Worm (Caenorhabditis elegans) whole organism, midembryonic: ENCODE data around the gene tex-2.

ENCODE experiments used
- T22C8.4 ChIP-seq: fragments of 200-800 bp; sonication (Bioruptor generic); IDR thresholded peaks from 2 replicates; pipeline ENCODE4 v1.3.6; 2022; ENCODE audit warnings: missing genetic modification characterization, missing compliant biosample characterization
- cog-1 ChIP-seq: sonication (generic microtip); optimal IDR thresholded peaks from 2 replicates; lab custom pipeline; 2016; ENCODE audit warnings: missing genetic modification characterization, missing compliant biosample characterization
- flt-1 ChIP-seq: fragments of 200-800 bp; sonication (Bioruptor generic); IDR thresholded peaks from 2 replicates; pipeline ENCODE4 v1.3.6; 2022; ENCODE audit warnings: missing genetic modification characterization, missing compliant biosample characterization
- klf-2 ChIP-seq: fragments of 200-800 bp; sonication (Bioruptor generic); conservative IDR thresholded peaks from 2 replicates; pipeline ENCODE4 v1.3.6; 2022; ENCODE audit warnings: missing genetic modification reagents, missing genetic modification characterization, missing compliant biosample characterization
- med-1 ChIP-seq: sonication (generic microtip); optimal IDR thresholded peaks from 2 replicates; lab custom pipeline; 2017; ENCODE audit warnings: missing genetic modification characterization, mild to moderate bottlenecking, missing compliant biosample characterization, antibody characterized with exemption, missing genetic modification reagents; ENCODE audit not compliant: insufficient read depth
- ref-1 ChIP-seq: fragments of 200-800 bp; sonication (Bioruptor generic); conservative IDR thresholded peaks from 2 replicates; pipeline ENCODE4 v1.3.6; 2022; ENCODE audit warnings: missing genetic modification reagents, missing genetic modification characterization, missing compliant biosample characterization
- tab-1 ChIP-seq: fragments of 200-800 bp; sonication (Bioruptor generic); IDR thresholded peaks from 2 replicates; pipeline ENCODE4 v1.3.6; 2022; ENCODE audit warnings: missing genetic modification characterization, missing compliant biosample characterization
- ztf-23 ChIP-seq: fragments of 200-800 bp; sonication (Bioruptor generic); IDR thresholded peaks from 2 replicates; pipeline ENCODE4 v1.3.6; 2022; ENCODE audit warnings: missing genetic modification reagents, missing genetic modification characterization, missing compliant biosample characterization
- ztf-29 ChIP-seq: fragments of 200-800 bp; sonication (Bioruptor generic); IDR thresholded peaks from 2 replicates; pipeline ENCODE4 v1.3.6; 2022; ENCODE audit warnings: missing genetic modification reagents, missing genetic modification characterization, missing compliant biosample characterization

Gene tex-2

ce11 chrII:5831373-5831772 is 42.0 kb downstream of the tex-2 start:
- TF ChIP-seq tab-1 (GFP tag; lab: Robert Waterston, UW) (no peak), ztf-23 (GFP tag; lab: Robert Waterston, UW) (no peak), med-1 (GFP tag; lab: Kevin White, UChicago) (no peak), flt-1 (no peak), cog-1 (tag; lab: Kevin White, UChicago) (no peak), T22C8.4 (GFP tag; lab: Robert Waterston, UW) (no peak), ztf-29 (no peak), klf-2 (GFP tag; lab: Robert Waterston, UW) (no peak), ref-1 (no peak)

- TF ChIP-seq T22C8.4 (GFP tag; lab: Robert Waterston, UW) = no peak
- TF ChIP-seq ztf-23 (GFP tag; lab: Robert Waterston, UW) = no peak
- TF ChIP-seq flt-1 = no peak
- no peak for TF ChIP-seq ref-1
- TF ChIP-seq ztf-29 = no peak
Observed at ce11 chrII:5829940-5830424, 43.4 kb downstream of the tex-2 start, which contains the start of gene col-74. TSS of gene col-74 (plus strand) at chrII:5830374.

DNA sequence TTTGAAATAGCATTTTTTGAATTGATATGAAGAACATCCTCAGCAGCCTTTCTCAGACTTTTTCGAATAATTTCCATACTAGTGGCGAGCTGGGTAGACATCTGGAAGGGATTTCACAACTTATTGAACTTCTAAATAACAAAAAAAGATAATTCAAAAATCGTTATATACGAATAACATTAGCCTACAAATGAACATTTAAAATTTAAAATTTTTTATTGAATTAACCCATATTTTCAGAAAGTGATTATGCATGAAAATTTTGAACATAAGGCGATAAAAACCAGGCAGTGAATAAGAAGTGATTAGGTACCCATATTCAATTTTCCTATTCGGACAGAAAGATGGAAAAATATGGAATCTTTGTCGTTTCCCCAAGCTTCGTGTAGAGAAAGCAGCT is 44.9 kb downstream of the tex-2 start, which contains the start of gene ZK1248.11:
ZK1248.11 (minus strand) TSS at position 101 of the 400 bp plus-strand sequence.
- no peak for TF ChIP-seq klf-2 (GFP tag; lab: Robert Waterston, UW)
- TF ChIP-seq ztf-29 = no peak
- no peak for TF ChIP-seq T22C8.4 (GFP tag; lab: Robert Waterston, UW)
- no peak for TF ChIP-seq tab-1 (GFP tag; lab: Robert Waterston, UW)
- TF ChIP-seq ztf-23 (GFP tag; lab: Robert Waterston, UW) = no peak
- no peak for TF ChIP-seq ref-1
- TF ChIP-seq flt-1 = no peak
- TF ChIP-seq med-1 (GFP tag; lab: Kevin White, UChicago) = no peak
- TF ChIP-seq cog-1 (tag; lab: Kevin White, UChicago) = no peak

DNA sequence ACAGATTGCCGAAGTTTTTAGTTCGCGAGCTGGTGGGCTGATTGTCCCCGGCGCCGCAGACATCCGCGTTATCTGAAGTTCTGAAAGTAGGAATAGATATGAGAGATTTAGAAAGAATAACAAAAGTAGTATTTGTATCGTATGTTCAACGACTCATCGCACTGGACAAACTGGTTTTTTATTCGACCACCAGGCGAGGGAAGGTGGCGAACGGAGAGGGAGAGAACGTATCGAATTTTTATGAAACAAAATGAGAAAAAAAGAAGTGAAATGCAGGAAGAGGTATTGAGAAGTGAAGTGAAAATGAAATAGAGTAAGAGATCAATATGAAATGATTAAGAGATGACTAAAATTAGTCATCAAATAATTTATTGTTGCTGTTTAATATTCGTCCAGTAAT is 46.0 kb downstream of the tex-2 start, which contains the start of gene tbc-2:
tbc-2 (minus strand) TSS at position 80 of the 400 bp plus-strand sequence.
- TF ChIP-seq ztf-29 (no peak), ref-1 (no peak), T22C8.4 (GFP tag; lab: Robert Waterston, UW) (no peak)

- TF ChIP-seq T22C8.4 (GFP tag; lab: Robert Waterston, UW) = no peak
- no peak for TF ChIP-seq tab-1 (GFP tag; lab: Robert Waterston, UW)
- no peak for TF ChIP-seq flt-1
- TF ChIP-seq ref-1 = no peak
- no peak for TF ChIP-seq ztf-23 (GFP tag; lab: Robert Waterston, UW)
- TF ChIP-seq klf-2 (GFP tag; lab: Robert Waterston, UW) = no peak
- TF ChIP-seq med-1 (GFP tag; lab: Kevin White, UChicago) = no peak
- no peak for TF ChIP-seq ztf-29
- no peak for TF ChIP-seq cog-1 (tag; lab: Kevin White, UChicago)
Observed at ce11 chrII:5820282-5820762, 53.1 kb downstream of the tex-2 start, which contains the start of gene ehs-1. TSS of gene ehs-1 (plus strand) at chrII:5820712.

ce11 chrII:5819655-5820054 is 53.8 kb downstream of the tex-2 start:
- peak; percentile 52; the same call in 1 of the 2 replicates for TF ChIP-seq flt-1
- TF ChIP-seq tab-1 (GFP tag; lab: Robert Waterston, UW) = no peak
- TF ChIP-seq ref-1 = no peak
- TF ChIP-seq med-1 (GFP tag; lab: Kevin White, UChicago) = no peak
- TF ChIP-seq ztf-29 = no peak
- no peak for TF ChIP-seq klf-2 (GFP tag; lab: Robert Waterston, UW)
- 0 out of 2 replicates have a peak, but pooled peaks have one; percentile 48 for TF ChIP-seq ztf-23 (GFP tag; lab: Robert Waterston, UW)
- TF ChIP-seq cog-1 (tag; lab: Kevin White, UChicago) = no peak
- no peak for TF ChIP-seq T22C8.4 (GFP tag; lab: Robert Waterston, UW)

- TF ChIP-seq ref-1 (no peak), T22C8.4 (GFP tag; lab: Robert Waterston, UW) (no peak), flt-1 (no peak), ztf-29 (no peak), klf-2 (GFP tag; lab: Robert Waterston, UW) (no peak), med-1 (GFP tag; lab: Kevin White, UChicago) (no peak), cog-1 (tag; lab: Kevin White, UChicago) (no peak), ztf-23 (GFP tag; lab: Robert Waterston, UW) (no peak)
Observed at ce11 chrII:5818298-5818697, 55.1 kb downstream of the tex-2 start, which contains the start of gene ZK1248.4. TSS of gene ZK1248.4 (plus strand) at chrII:5818598.
